Fruit fly (Drosophila melanogaster) whole organism, pupa: Measurements from ENCODE around the gene CG13101.

ENCODE experiments used
- CG13204 ChIP-seq: fragments of 200-800 bp; sonication (Bioruptor generic); optimal IDR thresholded peaks from 2 replicates; lab custom pipeline; 2018; ENCODE audit warnings: missing biosample characterization, mild to moderate bottlenecking, missing genetic modification characterization, moderate library complexity
- CG15710 ChIP-seq: fragments of 200-800 bp; sonication (Bioruptor generic); optimal IDR thresholded peaks from 2 replicates; lab custom pipeline; 2018; ENCODE audit warnings: missing biosample characterization, mild to moderate bottlenecking, missing genetic modification characterization, moderate library complexity
- CG32121 ChIP-seq: fragments of 200-800 bp; sonication (Bioruptor generic); IDR thresholded peaks from 2 replicates; pipeline ENCODE4 v1.3.6; 2022; ENCODE audit warnings: missing biosample characterization, missing genetic modification characterization
- CG34367 ChIP-seq: fragments of 200-800 bp; sonication (Bioruptor generic); optimal IDR thresholded peaks from 2 replicates; lab custom pipeline; 2018; ENCODE audit warnings: missing biosample characterization, mild to moderate bottlenecking, missing genetic modification characterization
- CG8159 ChIP-seq: fragments of 200-800 bp; sonication (Bioruptor generic); optimal IDR thresholded peaks from 3 replicates; lab custom pipeline; 2018; ENCODE audit warnings: missing biosample characterization, mild to moderate bottlenecking, missing genetic modification characterization, moderate library complexity
- EcR ChIP-seq: fragments of 200-800 bp; sonication (Bioruptor generic); optimal IDR thresholded peaks from 3 replicates; lab custom pipeline; 2019; ENCODE audit warnings: missing biosample characterization, missing genetic modification characterization, mild to moderate bottlenecking, moderate library complexity, missing genetic modification reagents
- Ets98B ChIP-seq: fragments of 200-800 bp; sonication (Bioruptor generic); IDR thresholded peaks from 2 replicates; pipeline ENCODE4 v1.3.6; 2022; ENCODE audit warnings: missing biosample characterization, missing genetic modification characterization

DNA sequence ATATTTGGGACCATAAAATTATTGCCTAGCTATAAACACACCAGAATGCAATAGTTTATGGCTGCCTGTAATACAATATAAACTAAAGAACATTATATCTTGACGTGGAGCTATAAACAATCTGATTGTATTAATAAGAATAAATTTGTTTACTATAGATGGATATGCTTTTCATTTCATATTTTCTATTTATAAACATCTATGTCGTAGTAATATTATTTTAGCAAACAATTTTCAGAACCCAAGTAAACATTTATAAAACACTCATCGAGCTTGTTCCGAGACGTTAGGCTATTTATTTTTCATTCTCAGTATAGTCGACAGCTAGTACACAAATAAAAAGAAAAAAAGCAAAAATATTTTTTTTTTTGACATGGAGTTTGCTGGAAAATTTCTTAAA, 4.3 kb downstream of the CG13101 start, which contains the start of gene CG18662:
- TF ChIP-seq CG32121 (GFP tag; lab: Robert Waterston, UW) (no peak), CG34367 (tag; lab: Kevin White, UChicago) (no peak), CG15710 (tag; lab: Kevin White, UChicago) (no peak), CG8159 (tag; lab: Kevin White, UChicago) (no peak), EcR (GFP tag; lab: Kevin White, UChicago) (no peak), CG13204 (no peak), Ets98B (no peak)
